Fruit fly (Drosophila melanogaster) whole organism, embryonic: ENCODE measurements around the gene Sox21a.

Source experiments
- Abd-B ChIP-seq: fragments of 200-800 bp; sonication (Bioruptor generic); optimal IDR thresholded peaks from 2 replicates; lab custom pipeline; 2018; ENCODE audit warnings: missing biosample characterization, mild to moderate bottlenecking, missing genetic modification characterization, moderate library complexity
- CG10147 ChIP-seq: fragments of 200-800 bp; sonication (Bioruptor generic); optimal IDR thresholded peaks from 2 replicates; lab custom pipeline; 2019; ENCODE audit warnings: missing biosample characterization, mild to moderate bottlenecking, missing genetic modification characterization, moderate library complexity
- CG11085 ChIP-seq: fragments of 200-800 bp; sonication (Bioruptor generic); IDR thresholded peaks from 2 replicates; pipeline ENCODE4 v1.3.6; 2022; ENCODE audit warnings: missing biosample characterization, missing genetic modification characterization
- CG11723 ChIP-seq: fragments of 200-800 bp; sonication (Bioruptor generic); optimal IDR thresholded peaks from 2 replicates; lab custom pipeline; 2017; ENCODE audit warnings: missing biosample characterization, mild to moderate bottlenecking, missing genetic modification characterization
- CG1832 ChIP-seq: fragments of 200-800 bp; sonication (Bioruptor generic); optimal IDR thresholded peaks from 2 replicates; lab custom pipeline; 2017; ENCODE audit warnings: missing biosample characterization, mild to moderate bottlenecking, missing genetic modification characterization, inconsistent platforms
- CG31365 ChIP-seq: fragments of 200-800 bp; sonication (Bioruptor generic); optimal IDR thresholded peaks from 2 replicates; lab custom pipeline; 2018; ENCODE audit warnings: missing biosample characterization, mild to moderate bottlenecking, missing genetic modification characterization
- CG31388 ChIP-seq: fragments of 200-800 bp; sonication (Bioruptor generic); optimal IDR thresholded peaks from 2 replicates; lab custom pipeline; 2016; ENCODE audit warnings: missing biosample characterization, missing genetic modification characterization
- CG31441 ChIP-seq: fragments of 200-800 bp; sonication (Bioruptor generic); IDR thresholded peaks from 2 replicates; pipeline ENCODE4 v1.3.6; 2022; ENCODE audit warnings: missing biosample characterization, missing genetic modification characterization
- CG4360 ChIP-seq: fragments of 200-800 bp; sonication (Bioruptor generic); IDR thresholded peaks from 2 replicates; pipeline ENCODE4 v1.3.6; 2022; ENCODE audit warnings: missing biosample characterization, missing genetic modification characterization
- CG4404 ChIP-seq: fragments of 200-800 bp; sonication (Bioruptor generic); IDR thresholded peaks from 2 replicates; pipeline ENCODE4 v1.3.6; 2022; ENCODE audit warnings: missing biosample characterization, missing genetic modification characterization
- CG6175 ChIP-seq: fragments of 200-800 bp; sonication (Bioruptor generic); IDR thresholded peaks from 3 replicates; pipeline ENCODE4 v1.3.6; 2022; ENCODE audit warnings: missing biosample characterization, missing genetic modification characterization
- CG7928 ChIP-seq: fragments of 200-800 bp; sonication (Bioruptor generic); optimal IDR thresholded peaks from 2 replicates; lab custom pipeline; 2017; ENCODE audit warnings: missing biosample characterization, mild to moderate bottlenecking, missing genetic modification characterization
- CoRest ChIP-seq: fragments of 200-800 bp; sonication (Bioruptor generic); optimal IDR thresholded peaks from 3 replicates; lab custom pipeline; 2018; ENCODE audit warnings: missing biosample characterization, mild to moderate bottlenecking, missing genetic modification characterization, moderate library complexity
- CrebB ChIP-seq: fragments of 200-800 bp; sonication (Bioruptor generic); optimal IDR thresholded peaks from 3 replicates; lab custom pipeline; 2018; ENCODE audit warnings: missing biosample characterization, mild to moderate bottlenecking, missing genetic modification characterization
- Dip3 ChIP-seq: fragments of 200-800 bp; sonication (Bioruptor generic); optimal IDR thresholded peaks from 3 replicates; lab custom pipeline; 2016; ENCODE audit warnings: missing biosample characterization, missing genetic modification characterization
- E2f1 ChIP-seq: fragments of 200-800 bp; sonication (Bioruptor generic); IDR thresholded peaks from 2 replicates; pipeline ENCODE4 v1.3.6; 2022; ENCODE audit warnings: missing biosample characterization, missing genetic modification characterization
- Ets65A ChIP-seq: fragments of 200-800 bp; sonication (Bioruptor generic); peaks from one replicate; lab custom pipeline; 2016; ENCODE audit warnings: missing biosample characterization, missing genetic modification characterization
- Kr ChIP-seq: fragments of 200-800 bp; sonication (Bioruptor generic); optimal IDR thresholded peaks from 2 replicates; lab custom pipeline; 2017; ENCODE audit warnings: missing biosample characterization, mild to moderate bottlenecking, missing genetic modification characterization
- Myb ChIP-seq: fragments of 200-800 bp; sonication (Bioruptor generic); optimal IDR thresholded peaks from 2 replicates; lab custom pipeline; 2016; ENCODE audit warnings: missing biosample characterization, missing genetic modification characterization
- Nf-YA ChIP-seq: fragments of 200-800 bp; sonication (Bioruptor generic); IDR thresholded peaks from 2 replicates; pipeline ENCODE4 v1.3.6; 2022; ENCODE audit warnings: missing biosample characterization, missing genetic modification characterization
- Oaz ChIP-seq: fragments of 200-800 bp; sonication (Bioruptor generic); IDR thresholded peaks from 2 replicates; pipeline ENCODE4 v1.3.6; 2022; ENCODE audit warnings: missing biosample characterization, missing genetic modification characterization
- PHDP ChIP-seq: fragments of 200-800 bp; sonication (Bioruptor generic); optimal IDR thresholded peaks from 3 replicates; lab custom pipeline; 2018; ENCODE audit warnings: missing biosample characterization, mild to moderate bottlenecking, missing genetic modification characterization, moderate library complexity
- Rfx ChIP-seq: fragments of 200-800 bp; sonication (Bioruptor generic); IDR thresholded peaks from 2 replicates; pipeline ENCODE4 v1.3.6; 2022; ENCODE audit warnings: missing biosample characterization, missing genetic modification characterization
- Six4 ChIP-seq: fragments of 200-800 bp; sonication (Bioruptor generic); optimal IDR thresholded peaks from 2 replicates; lab custom pipeline; 2016; ENCODE audit warnings: missing biosample characterization, missing genetic modification characterization
- Sry-δ ChIP-seq: fragments of 200-800 bp; sonication (Bioruptor generic); optimal IDR thresholded peaks from 2 replicates; lab custom pipeline; 2016; ENCODE audit warnings: missing biosample characterization, missing genetic modification characterization
- TFAM ChIP-seq: fragments of 200-800 bp; sonication (Bioruptor generic); optimal IDR thresholded peaks from 2 replicates; lab custom pipeline; 2017; ENCODE audit warnings: missing biosample characterization, missing genetic modification characterization, inconsistent platforms
- Usf ChIP-seq: fragments of 200-800 bp; sonication (Bioruptor generic); optimal IDR thresholded peaks from 2 replicates; lab custom pipeline; 2017; ENCODE audit warnings: missing genotype, missing biosample characterization, missing genetic modification characterization
- ac ChIP-seq: fragments of 200-800 bp; sonication (Bioruptor generic); optimal IDR thresholded peaks from 3 replicates; lab custom pipeline; 2017; ENCODE audit warnings: missing biosample characterization, mild to moderate bottlenecking, missing genetic modification characterization
- ara ChIP-seq: fragments of 200-800 bp; sonication (Bioruptor generic); IDR thresholded peaks from 2 replicates; pipeline ENCODE4 v1.3.6; 2022; ENCODE audit warnings: missing biosample characterization, missing genetic modification characterization
- ash1 ChIP-seq: fragments of 200-800 bp; sonication (Bioruptor generic); optimal IDR thresholded peaks from 2 replicates; lab custom pipeline; 2018; ENCODE audit warnings: missing biosample characterization, mild to moderate bottlenecking, missing genetic modification characterization
- bigmax ChIP-seq: fragments of 200-800 bp; sonication (Bioruptor generic); optimal IDR thresholded peaks from 2 replicates; lab custom pipeline; 2018; ENCODE audit warnings: missing biosample characterization, mild to moderate bottlenecking, missing genetic modification characterization
- crc ChIP-seq: fragments of 200-800 bp; sonication (Bioruptor generic); optimal IDR thresholded peaks from 2 replicates; lab custom pipeline; 2016; ENCODE audit warnings: missing biosample characterization, missing genetic modification characterization
- dm ChIP-seq: fragments of 200-800 bp; sonication (Bioruptor generic); optimal IDR thresholded peaks from 3 replicates; lab custom pipeline; 2016; ENCODE audit warnings: missing biosample characterization, missing genetic modification characterization
- dysf ChIP-seq: fragments of 200-800 bp; sonication (Bioruptor generic); IDR thresholded peaks from 3 replicates; pipeline ENCODE4 v1.3.6; 2022; ENCODE audit warnings: missing biosample characterization, missing genetic modification characterization
- emc ChIP-seq: fragments of 200-800 bp; sonication (Bioruptor generic); optimal IDR thresholded peaks from 2 replicates; lab custom pipeline; 2016; ENCODE audit warnings: missing biosample characterization, missing genetic modification characterization
- fd64A ChIP-seq: fragments of 200-800 bp; sonication (Bioruptor generic); optimal IDR thresholded peaks from 3 replicates; lab custom pipeline; 2018; ENCODE audit warnings: missing biosample characterization, mild to moderate bottlenecking, missing genetic modification characterization
- fu2 ChIP-seq: fragments of 200-800 bp; sonication (Bioruptor generic); optimal IDR thresholded peaks from 2 replicates; lab custom pipeline; 2016; ENCODE audit warnings: missing biosample characterization, missing genetic modification characterization
- gsb ChIP-seq: fragments of 200-800 bp; sonication (Bioruptor generic); IDR thresholded peaks from 2 replicates; pipeline ENCODE4 v1.3.6; 2022; ENCODE audit warnings: missing biosample characterization, missing genetic modification characterization
- gsb-n ChIP-seq: fragments of 200-800 bp; sonication (Bioruptor generic); optimal IDR thresholded peaks from 3 replicates; lab custom pipeline; 2018; ENCODE audit warnings: missing biosample characterization, mild to moderate bottlenecking, missing genetic modification characterization
- inv ChIP-seq: fragments of 200-800 bp; sonication (Bioruptor generic); IDR thresholded peaks from 2 replicates; pipeline ENCODE4 v1.3.6; 2022; ENCODE audit warnings: missing biosample characterization, missing genetic modification characterization; ENCODE audit not compliant: partially characterized antibody
- jigr1 ChIP-seq: fragments of 200-800 bp; sonication (Bioruptor generic); IDR thresholded peaks from 3 replicates; pipeline ENCODE4 v1.3.6; 2022; ENCODE audit warnings: missing biosample characterization, missing genetic modification characterization
- jing ChIP-seq: fragments of 200-800 bp; sonication (Bioruptor generic); optimal IDR thresholded peaks from 2 replicates; lab custom pipeline; 2018; ENCODE audit warnings: missing biosample characterization, mild to moderate bottlenecking, missing genetic modification characterization
- jumu ChIP-seq: fragments of 200-800 bp; sonication (Bioruptor generic); optimal IDR thresholded peaks from 3 replicates; lab custom pipeline; 2016; ENCODE audit warnings: missing biosample characterization, missing genetic modification characterization
- knrl ChIP-seq: fragments of 200-800 bp; sonication (Bioruptor generic); IDR thresholded peaks from 3 replicates; pipeline ENCODE4 v1.3.6; 2022; ENCODE audit warnings: missing biosample characterization, missing genetic modification characterization; ENCODE audit not compliant: partially characterized antibody
- mld ChIP-seq: fragments of 200-800 bp; sonication (Bioruptor generic); IDR thresholded peaks from 3 replicates; pipeline ENCODE4 v1.3.6; 2022; ENCODE audit warnings: missing biosample characterization, missing genetic modification characterization; ENCODE audit not compliant: partially characterized antibody
- pzg ChIP-seq: fragments of 200-800 bp; sonication (Bioruptor generic); optimal IDR thresholded peaks from 3 replicates; lab custom pipeline; 2018; ENCODE audit warnings: missing biosample characterization, mild to moderate bottlenecking, missing genetic modification characterization, moderate library complexity
- row ChIP-seq: fragments of 200-800 bp; sonication (Bioruptor generic); IDR thresholded peaks from 3 replicates; pipeline ENCODE4 v1.3.6; 2022; ENCODE audit warnings: missing biosample characterization, missing genetic modification characterization
- sob ChIP-seq: fragments of 200-800 bp; sonication (Bioruptor generic); IDR thresholded peaks from 2 replicates; pipeline ENCODE4 v1.3.6; 2022; ENCODE audit warnings: missing biosample characterization, missing genetic modification characterization
- tin ChIP-seq: fragments of 200-800 bp; sonication (Bioruptor generic); optimal IDR thresholded peaks from 3 replicates; lab custom pipeline; 2016; ENCODE audit warnings: missing biosample characterization, missing genetic modification characterization
- vvl ChIP-seq: fragments of 200-800 bp; sonication (Bioruptor generic); IDR thresholded peaks from 2 replicates; pipeline ENCODE4 v1.3.6; 2022; ENCODE audit warnings: missing biosample characterization, missing genetic modification characterization
- wdn ChIP-seq: fragments of 200-800 bp; sonication (Bioruptor generic); IDR thresholded peaks from 2 replicates; pipeline ENCODE4 v1.3.6; 2022; ENCODE audit warnings: missing biosample characterization, missing genetic modification characterization
- wek ChIP-seq: fragments of 200-800 bp; sonication (Bioruptor generic); optimal IDR thresholded peaks from 3 replicates; lab custom pipeline; 2018; ENCODE audit warnings: missing biosample characterization, mild to moderate bottlenecking, missing genetic modification characterization, moderate library complexity

The Sox21a gene

dm6 chr3L:14131274-14131989 lies 23.5 kb upstream of the Sox21a start, which contains the start of gene Sox21b (continued):
- no peak for TF ChIP-seq CG4404 (GFP tag; lab: Robert Waterston, UW)
- no peak for TF ChIP-seq CG6175 (GFP tag; lab: Robert Waterston, UW)
- TF ChIP-seq ara (GFP tag; lab: Robert Waterston, UW) = no peak; the same call in 1 of the 2 replicates
- TF ChIP-seq CoRest (tag; lab: Kevin White, UChicago) = peak; percentile 71
- no peak for TF ChIP-seq gsb-n
- TF ChIP-seq jigr1 = no peak
- no peak for TF ChIP-seq CG4360 (GFP tag; lab: Robert Waterston, UW)
- TF ChIP-seq dm (GFP tag; lab: Kevin White, UChicago) = no peak
- TF ChIP-seq ac (GFP tag; lab: Kevin White, UChicago) = peak; percentile 51
- TF ChIP-seq vvl = no peak; the same call in 1 of the 2 replicates
- no peak for TF ChIP-seq TFAM
- no peak for TF ChIP-seq CG10147 (GFP tag; lab: Kevin White, UChicago)
- TF ChIP-seq Six4 (GFP tag; lab: Kevin White, UChicago) = peak; percentile 35
- TF ChIP-seq CG31441 = no peak
- TF ChIP-seq sob (GFP tag; lab: Robert Waterston, UW) = no peak
- no peak for TF ChIP-seq CG11085
- TF ChIP-seq dysf (GFP tag; lab: Robert Waterston, UW) = no peak
- no peak for TF ChIP-seq E2f1 (GFP tag; lab: Robert Waterston, UW)
- TF ChIP-seq knrl = no peak; the same call in 2 of the 3 replicates
- peak; percentile 46 for TF ChIP-seq jing (GFP tag; lab: Kevin White, UChicago)
- no peak for TF ChIP-seq Dip3 (GFP tag; lab: Kevin White, UChicago)
- TF ChIP-seq tin (GFP tag; lab: Kevin White, UChicago) = no peak
- no peak for TF ChIP-seq pzg (GFP tag; lab: Kevin White, UChicago)
- no peak for TF ChIP-seq fd64A (GFP tag; lab: Kevin White, UChicago)
- TF ChIP-seq PHDP = no peak
- TF ChIP-seq CG1832 (GFP tag; lab: Kevin White, UChicago) = peak; percentile 97
- no peak for TF ChIP-seq Abd-B (GFP tag; lab: Kevin White, UChicago)
- TF ChIP-seq inv (GFP tag; lab: Robert Waterston, UW) = no peak
- no peak for TF ChIP-seq jumu (GFP tag; lab: Kevin White, UChicago)
- no peak for TF ChIP-seq Ets65A
- TF ChIP-seq CrebB (tag; lab: Kevin White, UChicago) = no peak
- TF ChIP-seq row (GFP tag; lab: Robert Waterston, UW) = no peak
- no peak for TF ChIP-seq wek
- peak; percentile 83 for TF ChIP-seq Nf-YA (GFP tag; lab: Robert Waterston, UW)
- TF ChIP-seq mld (GFP tag; lab: Robert Waterston, UW) = no peak
- no peak for TF ChIP-seq ash1 (GFP tag; lab: Kevin White, UChicago)
- TF ChIP-seq Sry-δ (GFP tag; lab: Kevin White, UChicago) = no peak
- TF ChIP-seq bigmax = no peak
- no peak for TF ChIP-seq crc
- TF ChIP-seq Kr (GFP tag; lab: Kevin White, UChicago) = no peak
- TF ChIP-seq emc = no peak
- TF ChIP-seq CG7928 (GFP tag; lab: Kevin White, UChicago) = no peak
- no peak for TF ChIP-seq gsb (GFP tag; lab: Robert Waterston, UW)
- TF ChIP-seq Rfx (GFP tag; lab: Robert Waterston, UW) = no peak
- no peak for TF ChIP-seq CG31365 (tag; lab: Kevin White, UChicago)
- no peak for TF ChIP-seq CG31388 (GFP tag; lab: Kevin White, UChicago)
- TF ChIP-seq wdn = no peak
- no peak for TF ChIP-seq Oaz (GFP tag; lab: Robert Waterston, UW)
- TF ChIP-seq Usf (GFP tag; lab: Kevin White, UChicago) = no peak
- no peak for TF ChIP-seq CG11723 (GFP tag; lab: Kevin White, UChicago)
- no peak for TF ChIP-seq fu2 (GFP tag; lab: Kevin White, UChicago)
- TF ChIP-seq Myb (GFP tag; lab: Kevin White, UChicago) = no peak
